Worm (Caenorhabditis elegans): ENCODE results near the gene R10E4.7.

- TF ChIP-seq fkh-6 (tag; optimal IDR thresholded peaks at IDR 0.05) (no peak), dve-1 (tag; optimal IDR thresholded peaks at IDR 0.05) (no peak), pha-4 (tag; optimal IDR thresholded peaks at IDR 0.05) (no peak), nfya-1 (tag; optimal IDR thresholded peaks at IDR 0.05) (peak; percentile 26), unc-42 (tag; optimal IDR thresholded peaks at IDR 0.05) (peak; percentile 14), K09A11.1 (tag; optimal IDR thresholded peaks at IDR 0.05; ENCODE audit: insufficient read depth) (no peak), ceh-48 (tag; optimal IDR thresholded peaks at IDR 0.05) (no peak), C08G9.2 (tag; optimal IDR thresholded peaks at IDR 0.05) (peak; percentile 19)
Observed at ce11 chrIII:4335614-4336013, 41.0 kb downstream of the R10E4.7 start.

Measured in whole organism, late embryonic.